Worm (Caenorhabditis elegans): Measurements from ENCODE around the gene dim-1.

Gene dim-1

ce11 chrX:8015889-8016288 lies 42.1 kb downstream of the dim-1 start (continued):
- TF ChIP-seq ceh-90 (tag; optimal IDR thresholded peaks at IDR 0.05) (no peak), efl-1 (optimal IDR thresholded peaks at IDR 0.05) (no peak), efl-1 (GFP tag; optimal IDR thresholded peaks at IDR 0.05 in 1 of 2) (peak in 1 of 2 experiments; percentile 40), ceh-88 (GFP tag; IDR thresholded peaks at IDR 0.05) (no peak), jun-1 (tag; optimal IDR thresholded peaks at IDR 0.05) (no peak), nhr-71 (tag; optimal IDR thresholded peaks at IDR 0.05) (peak; percentile 28), sox-4 (tag; optimal IDR thresholded peaks at IDR 0.05) (no peak)

- TF ChIP-seq zip-4 (GFP tag; optimal IDR thresholded peaks at IDR 0.05) = no peak
- peak; percentile 43 for TF ChIP-seq elt-2 (tag; optimal IDR thresholded peaks at IDR 0.05)
- no peak for TF ChIP-seq fos-1 (tag; optimal IDR thresholded peaks at IDR 0.05)
- TF ChIP-seq lin-35 (GFP tag; optimal IDR thresholded peaks at IDR 0.05) = peak in 1 of 2 experiments; percentile 13
- TF ChIP-seq nhr-85 (tag) = peak; percentile 49
- peak; percentile 12 for TF ChIP-seq lin-14 (GFP tag; optimal IDR thresholded peaks at IDR 0.05)
These were observed 43.5 kb downstream of the dim-1 start, which contains the start of gene unk-1 for ce11 chrX:8014407-8015003. TSS of gene unk-1 (plus strand) at chrX:8014983.

- peak; percentile 66 for TF ChIP-seq lin-14 (GFP tag; optimal IDR thresholded peaks at IDR 0.05)
- TF ChIP-seq mdl-1 (tag; optimal IDR thresholded peaks at IDR 0.05) = no peak
- no peak for TF ChIP-seq dpl-1 (GFP tag; optimal IDR thresholded peaks at IDR 0.05)
- TF ChIP-seq lir-3 (tag; optimal IDR thresholded peaks at IDR 0.05; ENCODE audit: poor library complexity) = no peak
- peak; percentile 37 for TF ChIP-seq snu-23 (GFP tag; optimal IDR thresholded peaks at IDR 0.05)
- TF ChIP-seq nhr-20 (tag; optimal IDR thresholded peaks at IDR 0.05) = peak; percentile 22
- peak; percentile 84 for TF ChIP-seq nhr-85 (tag)
- TF ChIP-seq nhr-71 (tag; optimal IDR thresholded peaks at IDR 0.05) = peak; percentile 16
These were observed 47.4 kb downstream of the dim-1 start for ce11 chrX:8010652-8011051.

ce11 chrX:8005967-8006366 lies 52.1 kb downstream of the dim-1 start:
- TF ChIP-seq lin-35 (GFP tag; optimal IDR thresholded peaks at IDR 0.05) = no peak
- TF ChIP-seq lin-39 (tag; optimal IDR thresholded peaks at IDR 0.05) = no peak
- no peak for TF ChIP-seq C16A3.4 (tag; optimal IDR thresholded peaks at IDR 0.05)
- TF ChIP-seq hlh-4 (tag; optimal IDR thresholded peaks at IDR 0.05) = no peak
- TF ChIP-seq nhr-237 (tag; optimal IDR thresholded peaks at IDR 0.05) = no peak
- TF ChIP-seq dpl-1 (GFP tag; optimal IDR thresholded peaks at IDR 0.05) = no peak
- TF ChIP-seq mef-2 (tag; optimal IDR thresholded peaks at IDR 0.05) = no peak

ce11 chrX:8004845-8005244 lies 53.2 kb downstream of the dim-1 start:
- TF ChIP-seq blmp-1 (tag; optimal IDR thresholded peaks at IDR 0.05) = peak; percentile 6
- no peak for TF ChIP-seq snu-23 (GFP tag; optimal IDR thresholded peaks at IDR 0.05)

- no peak for TF ChIP-seq fos-1 (tag; optimal IDR thresholded peaks at IDR 0.05)
- no peak for TF ChIP-seq elt-2 (tag; optimal IDR thresholded peaks at IDR 0.05)
- TF ChIP-seq nhr-11 (tag; optimal IDR thresholded peaks at IDR 0.05) = no peak
- TF ChIP-seq ceh-90 (tag; optimal IDR thresholded peaks at IDR 0.05) = no peak
- TF ChIP-seq grh-1 (GFP tag; IDR thresholded peaks at IDR 0.05) = no peak
- TF ChIP-seq skn-1 (tag; optimal IDR thresholded peaks at IDR 0.05) = no peak
- no peak for TF ChIP-seq unc-130 (tag; optimal IDR thresholded peaks at IDR 0.05)
These were observed 54.4 kb downstream of the dim-1 start, which contains the start of the genes F45E1.1 and F45E1.2 for ce11 chrX:8003663-8004062. TSS of gene F45E1.1 (plus strand) at chrX:8003682. TSS of gene F45E1.2 (plus strand) at chrX:8003733.

Data from whole organism, L1 larva.